Worm (Caenorhabditis elegans): ENCODE results near the gene sfxn-5.
A peak's percentile ranks its signal among the peaks of the same experiment; 100 is the strongest.

The sfxn-5 gene

ce11 chrII:8058769-8059168 lies 46.1 kb downstream of the sfxn-5 start, which contains the start of gene T05H10.8:
Gene T05H10.8 (plus strand): TSS chrII:8059069.
- peak; percentile 20 for TF ChIP-seq dsc-1 (tag; optimal IDR thresholded peaks at IDR 0.05)
- no peak for TF ChIP-seq snpc-4 (tag; optimal IDR thresholded peaks at IDR 0.05)

ce11 chrII:8057911-8058310 lies 46.9 kb downstream of the sfxn-5 start:
- TF ChIP-seq ces-1 (GFP tag; optimal IDR thresholded peaks at IDR 0.05) (no peak), tbx-2 (tag; optimal IDR thresholded peaks at IDR 0.05) (no peak), ceh-82 (tag; optimal IDR thresholded peaks at IDR 0.05) (no peak), nhr-28 (tag; optimal IDR thresholded peaks at IDR 0.05) (no peak), sox-4 (tag; optimal IDR thresholded peaks at IDR 0.05) (no peak), skn-1 (tag; optimal IDR thresholded peaks at IDR 0.05) (no peak), aly-2 (tag; optimal IDR thresholded peaks at IDR 0.05) (no peak), zip-4 (GFP tag; optimal IDR thresholded peaks at IDR 0.05) (no peak), nhr-71 (tag; optimal IDR thresholded peaks at IDR 0.05) (peak; percentile 41), xbp-1 (tag; optimal IDR thresholded peaks at IDR 0.05) (no peak), swsn-7 (tag; optimal IDR thresholded peaks at IDR 0.05) (no peak), C34B4.2 (tag; optimal IDR thresholded peaks at IDR 0.05) (no peak), irx-1 (tag; optimal IDR thresholded peaks at IDR 0.05) (no peak), pax-3 (tag; optimal IDR thresholded peaks at IDR 0.05) (no peak), alr-1 (tag; optimal IDR thresholded peaks at IDR 0.05; ENCODE audit: borderline replicate concordance) (no peak), dsc-1 (tag; optimal IDR thresholded peaks at IDR 0.05) (peak; percentile 45), nhr-47 (tag; optimal IDR thresholded peaks at IDR 0.05) (peak; percentile 12), mep-1 (tag; optimal IDR thresholded peaks at IDR 0.05) (no peak), isw-1 (GFP tag; IDR thresholded peaks at IDR 0.05) (no peak), mdl-1 (tag; optimal IDR thresholded peaks at IDR 0.05) (no peak), lin-35 (GFP tag; optimal IDR thresholded peaks at IDR 0.05) (no peak), unc-98 (GFP tag; IDR thresholded peaks at IDR 0.05) (no peak), rnt-1 (tag; optimal IDR thresholded peaks at IDR 0.05) (no peak), hlh-4 (tag; optimal IDR thresholded peaks at IDR 0.05) (peak; percentile 52), lin-39 (tag; optimal IDR thresholded peaks at IDR 0.05) (no peak), mef-2 (tag; optimal IDR thresholded peaks at IDR 0.05) (no peak), nhr-20 (tag; optimal IDR thresholded peaks at IDR 0.05) (no peak), fkh-8 (tag; optimal IDR thresholded peaks at IDR 0.05) (peak; percentile 54), nhr-84 (tag; optimal IDR thresholded peaks at IDR 0.05) (no peak), hpl-2 (GFP tag; optimal IDR thresholded peaks at IDR 0.05) (no peak), lin-13 (GFP tag; optimal IDR thresholded peaks at IDR 0.05) (no peak), fkh-10 (GFP tag; optimal IDR thresholded peaks at IDR 0.05) (no peak), fkh-4 (tag; optimal IDR thresholded peaks at IDR 0.05; ENCODE audit: borderline replicate concordance) (no peak), ztf-11 (tag; optimal IDR thresholded peaks at IDR 0.05) (no peak), sptf-1 (tag; optimal IDR thresholded peaks at IDR 0.05) (no peak), ztf-4 (tag; optimal IDR thresholded peaks at IDR 0.05) (no peak)

DNA sequence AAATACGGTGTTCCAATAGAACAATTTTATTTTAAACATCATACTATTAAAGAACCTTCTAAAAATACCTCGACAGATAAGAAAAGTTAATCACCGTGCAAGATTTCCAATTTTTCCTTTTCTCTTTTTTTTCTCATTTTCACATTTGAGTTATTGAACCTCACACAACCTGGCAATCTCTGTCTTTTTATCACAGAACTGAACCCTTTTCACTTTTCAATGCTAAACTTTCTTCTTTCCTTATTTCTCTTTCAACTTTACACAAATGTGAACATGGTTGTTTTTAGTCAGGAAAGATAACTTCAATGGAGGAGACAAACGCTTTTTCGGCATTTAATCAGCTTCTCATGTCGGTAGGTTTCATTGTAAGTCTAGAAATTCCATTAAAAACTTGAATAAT lies 52.0 kb downstream of the sfxn-5 start, which contains the start of gene T05H10.4:
Gene T05H10.4 (plus strand): TSS at position 301 of the 400 bp plus-strand sequence.
- TF ChIP-seq blmp-1 (tag; optimal IDR thresholded peaks at IDR 0.05) = peak; percentile 53
- TF ChIP-seq skn-1 (tag; optimal IDR thresholded peaks at IDR 0.05) = no peak

ce11 chrII:8052172-8052571 lies 52.7 kb downstream of the sfxn-5 start:
- TF ChIP-seq ceh-82 (tag; optimal IDR thresholded peaks at IDR 0.05) = no peak
- TF ChIP-seq sptf-1 (tag; optimal IDR thresholded peaks at IDR 0.05) = no peak

Measured in whole organism, L1 larva.